Fruit fly (Drosophila melanogaster): ENCODE measurements around the gene CG31457.

Gene CG31457

dm6 chr3R:23119873-23120272 lies 7.9 kb downstream of the CG31457 start:
- TF ChIP-seq CG11696 (GFP tag; IDR thresholded peaks at IDR 0.05) (no peak), grn (GFP tag; optimal IDR thresholded peaks at IDR 0.05) (peak; percentile 4), nom (GFP tag; optimal IDR thresholded peaks at IDR 0.05) (peak; percentile 24), otp (GFP tag; IDR thresholded peaks at IDR 0.05) (peak; percentile 35; the same call in 1 of the 3 replicates), ci (GFP tag; IDR thresholded peaks at IDR 0.05) (0 out of 3 replicates have a peak, but pooled peaks have one; percentile 24), Awh (GFP tag; IDR thresholded peaks at IDR 0.05) (peak; percentile 78), Doc2 (GFP tag; IDR thresholded peaks at IDR 0.05) (no peak), crol (GFP tag; IDR thresholded peaks at IDR 0.05) (no peak), CG5953 (GFP tag; IDR thresholded peaks at IDR 0.05) (0 out of 2 replicates have a peak, but pooled peaks have one; percentile 4)

dm6 chr3R:23117683-23118470 lies 9.9 kb downstream of the CG31457 start, which contains the start of the genes Rassf and CenB1A:
Gene Rassf (minus strand): TSS chr3R:23117931.
Gene CenB1A (plus strand): TSS chr3R:23118400.
- peak; percentile 24 for TF ChIP-seq CG10462 (GFP tag; optimal IDR thresholded peaks at IDR 0.05)
- TF ChIP-seq TFAM (GFP tag; optimal IDR thresholded peaks at IDR 0.05): no peak
- TF ChIP-seq ase (GFP tag; IDR thresholded peaks at IDR 0.05): 0 out of 3 replicates have a peak, but pooled peaks have one; percentile 16
- no peak for TF ChIP-seq CG17612 (GFP tag; IDR thresholded peaks at IDR 0.05)
- TF ChIP-seq Dp (GFP tag; optimal IDR thresholded peaks at IDR 0.05): peak; percentile 82
- TF ChIP-seq CG12769 (tag; optimal IDR thresholded peaks at IDR 0.05): no peak
- TF ChIP-seq sr (GFP tag; IDR thresholded peaks at IDR 0.05): no peak
- no peak for TF ChIP-seq gce (GFP tag; IDR thresholded peaks at IDR 0.05)
- no peak for TF ChIP-seq zen (tag; optimal IDR thresholded peaks at IDR 0.05)
- no peak for TF ChIP-seq Mad (GFP tag; optimal IDR thresholded peaks at IDR 0.05)
- no peak for TF ChIP-seq CG10147 (GFP tag; optimal IDR thresholded peaks at IDR 0.05)
- TF ChIP-seq Dek (tag; optimal IDR thresholded peaks at IDR 0.05): peak; percentile 33
- no peak for TF ChIP-seq CG11695 (GFP tag; IDR thresholded peaks at IDR 0.05)
- TF ChIP-seq Kr (GFP tag; optimal IDR thresholded peaks at IDR 0.05): no peak
- TF ChIP-seq org-1 (GFP tag; optimal IDR thresholded peaks at IDR 0.05): no peak
- TF ChIP-seq CG3163 (GFP tag; optimal IDR thresholded peaks at IDR 0.05): peak; percentile 42
- no peak for TF ChIP-seq CG10274 (GFP tag; optimal IDR thresholded peaks at IDR 0.05)
- TF ChIP-seq Meics (GFP tag; optimal IDR thresholded peaks at IDR 0.05): no peak
- TF ChIP-seq dan (GFP tag; IDR thresholded peaks at IDR 0.05): no peak
- TF ChIP-seq Hey (tag; optimal IDR thresholded peaks at IDR 0.05): no peak
- no peak for TF ChIP-seq fd102C (GFP tag; optimal IDR thresholded peaks at IDR 0.05)
- peak; percentile 58; the same call in 1 of the 2 replicates for TF ChIP-seq sob (GFP tag; IDR thresholded peaks at IDR 0.05)
- peak; percentile 63 for TF ChIP-seq CG9609 (GFP tag; optimal IDR thresholded peaks at IDR 0.05)
- peak; percentile 31 for TF ChIP-seq CG6765 (GFP tag; optimal IDR thresholded peaks at IDR 0.05)
- peak; percentile 41 for TF ChIP-seq Xrp1 (GFP tag; IDR thresholded peaks at IDR 0.05)
- TF ChIP-seq insv (GFP tag; optimal IDR thresholded peaks at IDR 0.05): no peak
- no peak for TF ChIP-seq dimm (GFP tag; IDR thresholded peaks at IDR 0.05)
- TF ChIP-seq ham (GFP tag; IDR thresholded peaks at IDR 0.05): no peak
- TF ChIP-seq NC2α (GFP tag; optimal IDR thresholded peaks at IDR 0.05): peak; percentile 28
- no peak for TF ChIP-seq sd (tag; optimal IDR thresholded peaks at IDR 0.05)
- no peak for TF ChIP-seq CG15601 (tag; optimal IDR thresholded peaks at IDR 0.05)
- TF ChIP-seq CG7786 (GFP tag; optimal IDR thresholded peaks at IDR 0.05): peak; percentile 29
- no peak for TF ChIP-seq CG10321 (GFP tag; IDR thresholded peaks at IDR 0.05)
- no peak for TF ChIP-seq CG10431 (GFP tag; optimal IDR thresholded peaks at IDR 0.05)
- no peak for TF ChIP-seq CG1602 (GFP tag; optimal IDR thresholded peaks at IDR 0.05)
- no peak for TF ChIP-seq Elba2 (GFP tag; optimal IDR thresholded peaks at IDR 0.05)
- no peak; the same call in 1 of the 2 replicates for TF ChIP-seq CG14014 (GFP tag; IDR thresholded peaks at IDR 0.05)
- no peak for TF ChIP-seq CG12071 (GFP tag; optimal IDR thresholded peaks at IDR 0.05)
- TF ChIP-seq CG31224 (GFP tag; IDR thresholded peaks at IDR 0.05): 0 out of 2 replicates have a peak, but pooled peaks have one; percentile 15
- no peak for TF ChIP-seq Neu2 (GFP tag; optimal IDR thresholded peaks at IDR 0.05; ENCODE audit: borderline replicate concordance)
